Worm (Caenorhabditis elegans) whole organism, young adult: ENCODE measurements around the gene F52E1.9.

Experiments used
- B0019.2 ChIP-seq: fragments of 200-800 bp; sonication (Bioruptor generic); conservative IDR thresholded peaks from 2 replicates; pipeline ENCODE4 v1.3.6; 2022; ENCODE audit warnings: missing genetic modification reagents, missing genetic modification characterization, missing compliant biosample characterization
- B0035.1 ChIP-seq: sonication (generic microtip); optimal IDR thresholded peaks from 2 replicates; lab custom pipeline; 2016; ENCODE audit warnings: missing genetic modification characterization, mild to moderate bottlenecking, missing compliant biosample characterization, missing genotype, missing genetic modification reagents
- B0261.1 ChIP-seq: sonication (generic microtip); optimal IDR thresholded peaks from 2 replicates; lab custom pipeline; 2016; ENCODE audit warnings: mild to moderate bottlenecking, missing genetic modification characterization, moderate library complexity, missing compliant biosample characterization
- F22D6.2 ChIP-seq: sonication (generic microtip); optimal IDR thresholded peaks from 2 replicates; lab custom pipeline; 2016; ENCODE audit warnings: mild to moderate bottlenecking, missing genetic modification characterization, missing compliant biosample characterization
- F52B5.7 ChIP-seq: sonication (generic microtip); optimal IDR thresholded peaks from 2 replicates; lab custom pipeline; 2016; ENCODE audit warnings: mild to moderate bottlenecking, missing genetic modification characterization, missing compliant biosample characterization
- F55B11.4 ChIP-seq: sonication (generic microtip); optimal IDR thresholded peaks from 2 replicates; lab custom pipeline; 2016; ENCODE audit warnings: missing compliant biosample characterization, missing genetic modification characterization, borderline replicate concordance; ENCODE audit not compliant: insufficient read depth
- F57A8.1 ChIP-seq: fragments of 200-800 bp; sonication (Bioruptor generic); optimal IDR thresholded peaks from 2 replicates; lab custom pipeline; 2018; ENCODE audit warnings: mild to moderate bottlenecking, missing genetic modification characterization, moderate library complexity, missing compliant biosample characterization
- T07F8.4 ChIP-seq: sonication (generic microtip); optimal IDR thresholded peaks from 2 replicates; lab custom pipeline; 2016; ENCODE audit warnings: mild to moderate bottlenecking, missing genetic modification characterization, moderate library complexity, missing compliant biosample characterization
- Y56A3A.18 ChIP-seq: fragments of 200-800 bp; sonication (Bioruptor generic); IDR thresholded peaks from 2 replicates; pipeline ENCODE4 v1.3.6; 2022; ENCODE audit warnings: missing genetic modification reagents, missing genetic modification characterization, missing compliant biosample characterization
- Y67H2A.10 ChIP-seq: fragments of 200-800 bp; sonication (Bioruptor generic); conservative IDR thresholded peaks from 2 replicates; pipeline ENCODE4 v1.3.6; 2022; ENCODE audit warnings: missing genetic modification reagents, missing genetic modification characterization, missing compliant biosample characterization
- akir-1 ChIP-seq: fragments of 200-800 bp; sonication (Bioruptor generic); optimal IDR thresholded peaks from 2 replicates; lab custom pipeline; 2018; ENCODE audit warnings: mild to moderate bottlenecking, missing genetic modification characterization, moderate library complexity, missing compliant biosample characterization
- ama-1 ChIP-seq, 3 experiments: fragments of 150-350 bp in 1 of 3; sonication (generic microtip) in 2 of 3; optimal IDR thresholded peaks; 2 replicates each; lab custom pipeline; 2014 to 2018; ENCODE audit warnings: missing biosample characterization in 2 of 3, missing genetic modification characterization in 2 of 3, missing genetic modification reagents in 2 of 3
- aptf-2 ChIP-seq: fragments of 200-800 bp; sonication (Bioruptor generic); conservative IDR thresholded peaks from 2 replicates; pipeline ENCODE4 v1.3.6; 2022; ENCODE audit warnings: missing genetic modification reagents, missing genetic modification characterization, missing compliant biosample characterization
- ccch-3 ChIP-seq: fragments of 200-800 bp; sonication (Bioruptor generic); optimal IDR thresholded peaks from 2 replicates; lab custom pipeline; 2018; ENCODE audit warnings: mild to moderate bottlenecking, missing genetic modification characterization, missing compliant biosample characterization
- ceh-27 ChIP-seq: fragments of 200-800 bp; sonication (Bioruptor generic); optimal IDR thresholded peaks from 2 replicates; lab custom pipeline; 2018; ENCODE audit warnings: mild to moderate bottlenecking, missing genetic modification characterization, moderate library complexity, missing compliant biosample characterization
- ceh-40 ChIP-seq: fragments of 200-800 bp; sonication (Bioruptor generic); IDR thresholded peaks from 2 replicates; pipeline ENCODE4 v1.3.6; 2022; ENCODE audit warnings: missing genetic modification characterization, missing compliant biosample characterization
- ceh-58 ChIP-seq: fragments of 200-800 bp; sonication (Bioruptor generic); IDR thresholded peaks from 2 replicates; pipeline ENCODE4 v1.3.6; 2022; ENCODE audit warnings: missing genetic modification characterization, missing compliant biosample characterization
- egl-18 ChIP-seq: fragments of 200-800 bp; sonication (Bioruptor generic); IDR thresholded peaks from 2 replicates; pipeline ENCODE4 v1.3.6; 2022; ENCODE audit warnings: missing genetic modification reagents, missing genetic modification characterization, missing compliant biosample characterization
- egrh-3 ChIP-seq: fragments of 200-800 bp; sonication (Bioruptor generic); IDR thresholded peaks from 2 replicates; pipeline ENCODE4 v1.3.6; 2022; ENCODE audit warnings: missing genetic modification reagents, missing genetic modification characterization, missing compliant biosample characterization
- ets-4 ChIP-seq: fragments of 200-800 bp; sonication (Bioruptor generic); optimal IDR thresholded peaks from 2 replicates; lab custom pipeline; 2018; ENCODE audit warnings: mild to moderate bottlenecking, missing genetic modification characterization, missing compliant biosample characterization
- gei-17 ChIP-seq: fragments of 200-800 bp; sonication (Bioruptor generic); optimal IDR thresholded peaks from 2 replicates; lab custom pipeline; 2018; ENCODE audit warnings: mild to moderate bottlenecking, missing genetic modification characterization, missing compliant biosample characterization
- hlh-12 ChIP-seq: sonication (generic microtip); optimal IDR thresholded peaks from 2 replicates; lab custom pipeline; 2016; ENCODE audit warnings: missing genetic modification characterization, missing compliant biosample characterization
- hsf-1 ChIP-seq: fragments of 200-800 bp; sonication (Bioruptor generic); IDR thresholded peaks from 2 replicates; pipeline ENCODE4 v1.3.6; 2022; ENCODE audit warnings: missing genetic modification reagents, missing genetic modification characterization, missing compliant biosample characterization
- lag-1 ChIP-seq: fragments of 200-800 bp; sonication (Bioruptor generic); IDR thresholded peaks from 2 replicates; pipeline ENCODE4 v1.3.6; 2022; ENCODE audit warnings: missing genetic modification reagents, missing genetic modification characterization, missing compliant biosample characterization
- let-607 ChIP-seq, 2 experiments: fragments of 200-800 bp in 1 of 2; sonication (Bioruptor generic) in 1 of 2; sonication (generic microtip) in 1 of 2; optimal IDR thresholded peaks; 2 replicates each; lab custom pipeline; 2016 to 2018; ENCODE audit warnings: mild to moderate bottlenecking in 2 of 2, missing compliant biosample characterization in 2 of 2, missing genetic modification characterization in 2 of 2, moderate library complexity in 2 of 2, missing genotype in 1 of 2
- lir-1 ChIP-seq: fragments of 200-800 bp; sonication (Bioruptor generic); conservative IDR thresholded peaks from 2 replicates; pipeline ENCODE4 v1.3.6; 2022; ENCODE audit warnings: missing genetic modification reagents, missing genetic modification characterization, missing compliant biosample characterization
- lsl-1 ChIP-seq: fragments of 200-800 bp; sonication (Bioruptor generic); optimal IDR thresholded peaks from 2 replicates; lab custom pipeline; 2018; ENCODE audit warnings: mild to moderate bottlenecking, missing genetic modification characterization, moderate library complexity, missing compliant biosample characterization
- madf-10 ChIP-seq: sonication (generic microtip); optimal IDR thresholded peaks from 2 replicates; lab custom pipeline; 2016; ENCODE audit warnings: mild to moderate bottlenecking, missing genetic modification characterization, missing compliant biosample characterization
- madf-3 ChIP-seq: fragments of 200-800 bp; sonication (Bioruptor generic); IDR thresholded peaks from 2 replicates; pipeline ENCODE4 v1.3.6; 2022; ENCODE audit warnings: missing genetic modification reagents, missing genetic modification characterization, missing compliant biosample characterization
- madf-6 ChIP-seq: fragments of 200-800 bp; sonication (Bioruptor generic); IDR thresholded peaks from 2 replicates; pipeline ENCODE4 v1.3.6; 2022; ENCODE audit warnings: missing genetic modification reagents, missing genetic modification characterization, missing compliant biosample characterization
- mcd-1 ChIP-seq: fragments of 200-800 bp; sonication (Bioruptor generic); IDR thresholded peaks from 2 replicates; pipeline ENCODE4 v1.3.6; 2022; ENCODE audit warnings: missing genetic modification reagents, missing genetic modification characterization, missing compliant biosample characterization
- mel-28 ChIP-seq: sonication (generic microtip); optimal IDR thresholded peaks from 2 replicates; lab custom pipeline; 2016; ENCODE audit warnings: borderline replicate concordance, mild to moderate bottlenecking, missing genetic modification characterization, missing compliant biosample characterization
- mes-4 ChIP-seq: sonication (generic microtip); optimal IDR thresholded peaks from 2 replicates; lab custom pipeline; 2016; ENCODE audit warnings: missing genotype, missing genetic modification characterization, missing compliant biosample characterization
- pha-4 ChIP-seq: fragments of 150-350 bp; sonication (generic microtip); optimal IDR thresholded peaks from 2 replicates; lab custom pipeline; 2014; ENCODE audit warnings: missing biosample characterization, missing genetic modification reagents, missing genetic modification characterization
- rpc-1 ChIP-seq, 2 experiments: fragments of 150-350 bp in 1 of 2; sonication (generic microtip) in 1 of 2; optimal IDR thresholded peaks; 2 replicates each; lab custom pipeline; 2014 to 2018; ENCODE audit warnings: missing biosample characterization in 1 of 2, missing genetic modification characterization in 1 of 2, missing genetic modification reagents in 1 of 2, missing genotype in 1 of 2
- sea-2 ChIP-seq: fragments of 200-800 bp; sonication (Bioruptor generic); IDR thresholded peaks from 2 replicates; pipeline ENCODE4 v1.3.6; 2022; ENCODE audit warnings: missing genetic modification characterization, missing compliant biosample characterization
- snpc-1.1 ChIP-seq: sonication (generic microtip); optimal IDR thresholded peaks from 2 replicates; lab custom pipeline; 2017; ENCODE audit warnings: missing genetic modification characterization, mild to moderate bottlenecking, missing compliant biosample characterization, antibody characterized with exemption, moderate library complexity, missing genotype, missing genetic modification reagents; ENCODE audit not compliant: insufficient read depth
- snpc-4 ChIP-seq, 5 experiments: fragments of 150-350 bp in 1 of 5; sonication (generic microtip) in 4 of 5; optimal IDR thresholded peaks; 2 replicates each; lab custom pipeline; 2014 to 2018; ENCODE audit warnings: missing genetic modification characterization in 5 of 5, missing biosample characterization in 3 of 5, antibody characterized with exemption in 2 of 5, mild to moderate bottlenecking in 2 of 5, missing compliant biosample characterization in 2 of 5, missing genotype in 2 of 5, moderate library complexity in 2 of 5, missing genetic modification reagents in 1 of 5
- somi-1 ChIP-seq: fragments of 200-800 bp; sonication (Bioruptor generic); optimal IDR thresholded peaks from 2 replicates; lab custom pipeline; 2018; ENCODE audit warnings: mild to moderate bottlenecking, missing genetic modification characterization, missing compliant biosample characterization
- sptf-2 ChIP-seq: fragments of 200-800 bp; sonication (Bioruptor generic); optimal IDR thresholded peaks from 2 replicates; lab custom pipeline; 2018; ENCODE audit warnings: mild to moderate bottlenecking, missing genetic modification characterization, missing compliant biosample characterization
- tbp1 ChIP-seq: fragments of 200-800 bp; sonication (Bioruptor generic); optimal IDR thresholded peaks from 2 replicates; lab custom pipeline; 2018; ENCODE audit warnings: mild to moderate bottlenecking, missing genetic modification characterization, missing compliant biosample characterization
- unc-62 ChIP-seq: fragments of 150-350 bp; optimal IDR thresholded peaks from 2 replicates; lab custom pipeline; 2014; ENCODE audit warnings: missing biosample characterization, missing genetic modification reagents, missing genetic modification characterization
- ztf-3 ChIP-seq: fragments of 200-800 bp; sonication (Bioruptor generic); optimal IDR thresholded peaks from 2 replicates; lab custom pipeline; 2018; ENCODE audit warnings: mild to moderate bottlenecking, missing genetic modification characterization, missing compliant biosample characterization
- ztf-6 ChIP-seq: fragments of 200-800 bp; sonication (Bioruptor generic); IDR thresholded peaks from 2 replicates; pipeline ENCODE4 v1.3.6; 2022; ENCODE audit warnings: missing genetic modification reagents, missing genetic modification characterization, missing compliant biosample characterization

F52E1.9 gene

DNA sequence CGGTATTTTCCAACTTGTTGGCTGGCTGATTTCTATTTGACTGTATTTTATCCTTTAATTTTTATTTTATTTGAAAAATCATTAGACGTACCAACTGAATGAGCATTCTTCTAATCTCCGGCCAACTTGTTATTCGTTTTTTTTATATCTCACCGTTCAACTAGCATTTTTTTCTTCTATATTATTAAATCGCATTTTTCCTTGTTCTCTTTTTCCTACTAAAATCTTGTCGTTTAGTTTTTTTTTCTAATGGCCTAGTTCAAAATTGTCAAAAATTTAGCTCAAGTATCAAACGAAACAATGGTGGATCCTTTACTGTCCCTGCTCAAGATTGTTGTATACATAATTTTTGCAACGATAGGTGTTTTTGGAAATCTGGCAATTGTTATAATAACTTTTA, 51.1 kb downstream of the F52E1.9 start, which contains the start of gene srsx-22:
Gene srsx-22 (plus strand): TSS at position 301 of the 400 bp plus-strand sequence.
- TF ChIP-seq snpc-4 (GFP tag; optimal IDR thresholded peaks at IDR 0.05; lab: Kevin White, UChicago) (no peak), snpc-4 (tag; optimal IDR thresholded peaks at IDR 0.05; lab: Kevin White, UChicago) (no peak), B0019.2 (no peak), lsl-1 (no peak), F57A8.1 (GFP tag; lab: Kevin White, UChicago) (no peak), ztf-6 (GFP tag; lab: Robert Waterston, UW) (no peak), sea-2 (no peak), unc-62 (GFP tag; lab: Kevin White, UChicago) (no peak), egrh-3 (no peak), snpc-1.1 (tag; lab: Kevin White, UChicago) (no peak), Y67H2A.10 (GFP tag; lab: Robert Waterston, UW) (no peak), egl-18 (GFP tag; lab: Robert Waterston, UW) (no peak), akir-1 (GFP tag; lab: Kevin White, UChicago) (no peak), ceh-40 (GFP tag; lab: Robert Waterston, UW) (no peak), sptf-2 (GFP tag; lab: Kevin White, UChicago) (no peak), B0035.1 (tag; lab: Kevin White, UChicago) (no peak), tbp1 (no peak), pha-4 (tag; lab: Kevin White, UChicago) (no peak), madf-6 (GFP tag; lab: Robert Waterston, UW) (no peak), ceh-27 (GFP tag; lab: Kevin White, UChicago) (no peak)

DNA sequence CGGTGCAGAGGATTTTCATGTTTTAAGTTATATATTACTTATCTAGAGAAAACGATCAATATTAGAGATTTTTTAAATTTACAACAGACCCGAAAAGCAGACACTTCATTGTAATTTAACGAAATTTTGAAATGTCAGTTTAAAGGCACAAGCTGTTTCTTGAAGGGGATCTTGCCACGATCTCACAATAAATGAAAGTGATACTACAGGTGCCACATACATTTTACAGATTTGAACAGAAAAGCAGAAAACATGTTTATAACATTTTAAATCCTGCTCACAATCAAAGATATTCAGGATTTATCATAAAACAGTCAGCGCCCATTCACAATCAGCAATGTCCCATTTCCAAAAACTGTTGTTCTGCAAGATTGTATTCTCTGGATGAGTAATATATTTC, 52.5 kb downstream of the F52E1.9 start:
- no peak for TF ChIP-seq hlh-12 (tag; lab: Kevin White, UChicago)
- no peak for TF ChIP-seq F22D6.2 (tag; lab: Kevin White, UChicago)
- TF ChIP-seq B0019.2 = no peak
- TF ChIP-seq madf-10 = no peak
- no peak for TF ChIP-seq ccch-3 (GFP tag; lab: Kevin White, UChicago)
- no peak for TF ChIP-seq snpc-1.1 (tag; lab: Kevin White, UChicago)
- TF ChIP-seq madf-3 (GFP tag; lab: Robert Waterston, UW) = no peak
- TF ChIP-seq ceh-58 (GFP tag; lab: Robert Waterston, UW) = no peak
- TF ChIP-seq lag-1 = no peak
- TF ChIP-seq somi-1 = no peak
- TF ChIP-seq hsf-1 (GFP tag; lab: Robert Waterston, UW) = no peak

DNA sequence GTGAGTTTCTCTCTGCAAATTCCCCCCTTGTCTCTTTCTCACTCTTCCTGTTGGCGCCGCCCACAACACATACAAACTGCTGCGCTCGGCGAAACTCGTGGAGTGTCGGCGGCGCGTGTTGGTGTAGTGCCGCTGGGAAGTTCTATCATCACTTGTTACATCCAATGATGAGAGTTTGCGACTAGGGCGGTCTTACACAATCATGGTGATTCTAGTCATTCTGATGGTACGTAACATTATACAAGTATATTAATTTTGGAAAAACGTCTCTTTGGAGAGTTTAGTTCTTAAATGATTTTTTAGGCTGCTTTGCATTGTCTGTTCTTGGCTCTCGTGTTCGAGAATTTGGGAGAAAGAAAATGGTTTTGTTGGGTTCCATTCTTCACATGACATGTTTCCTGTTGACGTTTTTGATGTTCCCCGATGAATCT, 53.5 kb downstream of the F52E1.9 start:
- TF ChIP-seq ceh-58 (GFP tag; lab: Robert Waterston, UW) = no peak
- peak; percentile 93 for TF ChIP-seq sptf-2 (GFP tag; lab: Kevin White, UChicago)
- no peak for TF ChIP-seq F55B11.4 (tag; lab: Kevin White, UChicago)
- TF ChIP-seq B0261.1 (tag; lab: Kevin White, UChicago) = peak; percentile 42
- peak; percentile 86 for TF ChIP-seq mcd-1 (GFP tag; lab: Robert Waterston, UW)
- peak; percentile 89 for TF ChIP-seq Y56A3A.18 (GFP tag; lab: Robert Waterston, UW)
- TF ChIP-seq ztf-3 (GFP tag; lab: Kevin White, UChicago) = peak; percentile 15
- peak; percentile 95 for TF ChIP-seq ama-1 (optimal IDR thresholded peaks at IDR 0.05; lab: Kevin White, UChicago)
- peak; percentile 30 to 43 for TF ChIP-seq ama-1 (GFP tag; optimal IDR thresholded peaks at IDR 0.05; lab: Kevin White, UChicago)
- peak; percentile 46 for TF ChIP-seq F52B5.7 (tag; lab: Kevin White, UChicago)
- TF ChIP-seq mes-4 (tag; lab: Kevin White, UChicago) = peak; percentile 49
- peak; percentile 15 for TF ChIP-seq B0035.1 (tag; lab: Kevin White, UChicago)
- no peak for TF ChIP-seq hlh-12 (tag; lab: Kevin White, UChicago)
- TF ChIP-seq ets-4 = peak; percentile 34
- peak; percentile 92 for TF ChIP-seq aptf-2 (GFP tag; lab: Robert Waterston, UW)
- TF ChIP-seq snpc-1.1 (tag; lab: Kevin White, UChicago) = peak; percentile 99
- 0 out of 2 replicates have a peak, but pooled peaks have one; percentile 10 for TF ChIP-seq lir-1
- peak; percentile 43 to 59 for TF ChIP-seq let-607 (tag; optimal IDR thresholded peaks at IDR 0.05; lab: Kevin White, UChicago)
- TF ChIP-seq gei-17 = peak; percentile 65
- peak; percentile 10 for TF ChIP-seq rpc-1 (optimal IDR thresholded peaks at IDR 0.05; lab: Kevin White, UChicago)
- TF ChIP-seq rpc-1 (tag; optimal IDR thresholded peaks at IDR 0.05; lab: Kevin White, UChicago) = peak; percentile 18
- TF ChIP-seq T07F8.4 (tag; lab: Kevin White, UChicago) = peak; percentile 54
- no peak for TF ChIP-seq mel-28 (tag; lab: Kevin White, UChicago)
